Worm (Caenorhabditis elegans) whole organism, L4 larva: ENCODE data around the gene hot-1.

Experiments used
- ceh-28 ChIP-seq: fragments of 150-350 bp; optimal IDR thresholded peaks from 2 replicates; lab custom pipeline; 2014; ENCODE audit warnings: missing biosample characterization, missing genetic modification reagents, missing genetic modification characterization
- daf-12 ChIP-seq: fragments of 150-350 bp; optimal IDR thresholded peaks from 2 replicates; lab custom pipeline; 2014; ENCODE audit warnings: missing biosample characterization, missing genetic modification reagents, missing genetic modification characterization
- jun-1 ChIP-seq: fragments of 150-350 bp; optimal IDR thresholded peaks from 2 replicates; lab custom pipeline; 2014; ENCODE audit warnings: missing biosample characterization, missing genetic modification reagents, missing genetic modification characterization
- mdl-1 ChIP-seq, 2 experiments: fragments of 150-350 bp in 1 of 2; sonication (generic microtip) in 1 of 2; optimal IDR thresholded peaks; 2 replicates each; lab custom pipeline; 2014 to 2017; ENCODE audit warnings: missing biosample characterization in 2 of 2, missing genetic modification characterization in 2 of 2
- tag-97 ChIP-seq: fragments of 200-800 bp; sonication (Bioruptor generic); IDR thresholded peaks from 2 replicates; pipeline ENCODE4 v1.3.6; 2022; ENCODE audit warnings: missing genetic modification characterization, missing compliant biosample characterization
- unc-39 ChIP-seq: sonication (generic microtip); optimal IDR thresholded peaks from 2 replicates; lab custom pipeline; 2017; ENCODE audit warnings: missing biosample characterization, missing genetic modification characterization
- unc-62 ChIP-seq, 3 experiments: fragments of 150-350 bp in 1 of 3; sonication (generic microtip); optimal IDR thresholded peaks in 2 of 3; peaks in 1 of 3; 1 replicate in 1 of 3; 2 replicates in 2 of 3; lab custom pipeline; 2014 to 2017; ENCODE audit warnings: missing biosample characterization in 3 of 3, missing genetic modification characterization in 3 of 3, missing genetic modification reagents in 3 of 3, missing genotype in 1 of 3
- vab-7 ChIP-seq: fragments of 200-800 bp; sonication (Bioruptor generic); IDR thresholded peaks from 2 replicates; pipeline ENCODE4 v1.3.6; 2022; ENCODE audit warnings: missing genetic modification reagents, missing genetic modification characterization, missing compliant biosample characterization

- TF ChIP-seq jun-1 (no peak), tag-97 (GFP tag; lab: Robert Waterston, UW) (no peak), daf-12 (tag; lab: Kevin White, UChicago) (no peak), unc-62 (GFP tag; optimal IDR thresholded peaks at IDR 0.05 in 1 of 2; lab: Kevin White, UChicago) (no peak), unc-62 (tag; optimal IDR thresholded peaks at IDR 0.05; lab: Kevin White, UChicago) (no peak), ceh-28 (tag; lab: Kevin White, UChicago) (no peak), unc-39 (no peak), mdl-1 (tag; optimal IDR thresholded peaks at IDR 0.05; lab: Kevin White, UChicago) (no peak), vab-7 (GFP tag; lab: Robert Waterston, UW) (no peak)
These were observed 11.3 kb upstream of the hot-1 start, which contains the start of gene R11H6.4 for ce11 chrV:14609643-14610042.
